Fruit fly (Drosophila melanogaster): ENCODE measurements around the gene wkd.

Gene wkd

dm6 chr3R:11623025-11623424 lies 41.6 kb downstream of the wkd start, which contains the start of gene CG14711 (continued):
- TF ChIP-seq aop (GFP tag; IDR thresholded peaks at IDR 0.05) (no peak), Ets65A (GFP tag) (peak; percentile 97), inv (GFP tag; IDR thresholded peaks at IDR 0.05; ENCODE audit: partially characterized antibody) (peak; percentile 69), CG2712 (tag; optimal IDR thresholded peaks at IDR 0.05) (peak; percentile 90), nerfin-1 (tag; optimal IDR thresholded peaks at IDR 0.05) (peak; percentile 92), CG14710 (tag; optimal IDR thresholded peaks at IDR 0.05) (peak; percentile 98), eyg (GFP tag; optimal IDR thresholded peaks at IDR 0.05) (peak; percentile 38), Dip3 (GFP tag; optimal IDR thresholded peaks at IDR 0.05) (peak; percentile 65), CG7271 (tag; optimal IDR thresholded peaks at IDR 0.05) (peak; percentile 59), Mes4 (GFP tag; optimal IDR thresholded peaks at IDR 0.05) (peak; percentile 53), tup (GFP tag; optimal IDR thresholded peaks at IDR 0.05) (peak; percentile 60), CG31365 (tag; optimal IDR thresholded peaks at IDR 0.05) (no peak), ewg (GFP tag; optimal IDR thresholded peaks at IDR 0.05) (peak; percentile 66), CG9727 (GFP tag; optimal IDR thresholded peaks at IDR 0.05) (peak; percentile 86), gcm (GFP tag; optimal IDR thresholded peaks at IDR 0.05) (no peak), nom (GFP tag; optimal IDR thresholded peaks at IDR 0.05) (peak; percentile 49), odd (GFP tag; optimal IDR thresholded peaks at IDR 0.05) (no peak), CG15514 (GFP tag; optimal IDR thresholded peaks at IDR 0.05) (peak; percentile 86), jumu (GFP tag; optimal IDR thresholded peaks at IDR 0.05) (peak; percentile 58), CG12236 (GFP tag; optimal IDR thresholded peaks at IDR 0.05) (no peak), mld (GFP tag; IDR thresholded peaks at IDR 0.05; ENCODE audit: partially characterized antibody) (no peak; the same call in 2 of the 3 replicates), her (GFP tag; optimal IDR thresholded peaks at IDR 0.05) (no peak), CG14860 (GFP tag; IDR thresholded peaks at IDR 0.05; ENCODE audit: partially characterized antibody) (peak; percentile 76; the same call in 2 of the 3 replicates), schlank (tag; optimal IDR thresholded peaks at IDR 0.05) (peak; percentile 55), sim (GFP tag; IDR thresholded peaks at IDR 0.05) (peak; percentile 72), CG12299 (tag; optimal IDR thresholded peaks at IDR 0.05) (peak; percentile 85), C15 (GFP tag; IDR thresholded peaks at IDR 0.05) (peak; percentile 82; the same call in 2 of the 3 replicates), Lim3 (GFP tag; IDR thresholded peaks at IDR 0.05) (0 out of 2 replicates have a peak, but pooled peaks have one; percentile 17), CG15269 (tag; optimal IDR thresholded peaks at IDR 0.05) (no peak), CG6654 (GFP tag; optimal IDR thresholded peaks at IDR 0.05) (peak; percentile 34), CG2678 (tag; optimal IDR thresholded peaks at IDR 0.05) (no peak), CG34376 (GFP tag; optimal IDR thresholded peaks at IDR 0.05) (peak; percentile 83), CG5245 (GFP tag; optimal IDR thresholded peaks at IDR 0.05) (peak; percentile 78), CG3065 (GFP tag; optimal IDR thresholded peaks at IDR 0.05) (peak; percentile 84), CG11398 (GFP tag; optimal IDR thresholded peaks at IDR 0.05) (peak; percentile 35), ken (GFP tag; IDR thresholded peaks at IDR 0.05) (peak; percentile 65; the same call in 1 of the 3 replicates), ftz-f1 (GFP tag; optimal IDR thresholded peaks at IDR 0.05) (peak; percentile 40), CG33213 (GFP tag; optimal IDR thresholded peaks at IDR 0.05) (peak; percentile 54), twi (tag; optimal IDR thresholded peaks at IDR 0.05) (peak; percentile 77), CG7372 (GFP tag; IDR thresholded peaks at IDR 0.05) (peak; percentile 81), CG14014 (GFP tag; IDR thresholded peaks at IDR 0.05) (peak; percentile 88), al (GFP tag; IDR thresholded peaks at IDR 0.05) (peak; percentile 79), CG6791 (GFP tag; IDR thresholded peaks at IDR 0.05; ENCODE audit: partially characterized antibody) (peak; percentile 75), luna (GFP tag; optimal IDR thresholded peaks at IDR 0.05) (no peak), bigmax (GFP tag; optimal IDR thresholded peaks at IDR 0.05) (no peak), eve (GFP tag; optimal IDR thresholded peaks at IDR 0.05) (no peak), CG17385 (GFP tag; optimal IDR thresholded peaks at IDR 0.05) (peak; percentile 77), Doc3 (GFP tag; IDR thresholded peaks at IDR 0.05; ENCODE audit: partially characterized antibody) (peak; percentile 79), Blimp-1 (GFP tag; optimal IDR thresholded peaks at IDR 0.05) (no peak), Dll (GFP tag; IDR thresholded peaks at IDR 0.05; ENCODE audit: partially characterized antibody) (peak; percentile 93)

Measured in whole organism, embryonic.